Fruit fly (Drosophila melanogaster) whole organism, embryonic: ENCODE results near the gene CG8675.

Experiments
- Abd-B ChIP-seq: fragments of 200-800 bp; sonication (Bioruptor generic); optimal IDR thresholded peaks from 2 replicates; lab custom pipeline; 2018; ENCODE audit warnings: missing biosample characterization, mild to moderate bottlenecking, missing genetic modification characterization, moderate library complexity
- Asciz ChIP-seq: fragments of 200-800 bp; sonication (Bioruptor generic); optimal IDR thresholded peaks from 2 replicates; lab custom pipeline; 2017; ENCODE audit warnings: missing biosample characterization, mild to moderate bottlenecking, missing genetic modification characterization, missing genetic modification reagents
- BtbVII ChIP-seq: fragments of 200-800 bp; sonication (Bioruptor generic); optimal IDR thresholded peaks from 3 replicates; lab custom pipeline; 2017; ENCODE audit warnings: missing biosample characterization, mild to moderate bottlenecking, missing genetic modification characterization
- CG11456 ChIP-seq: fragments of 200-800 bp; sonication (Bioruptor generic); IDR thresholded peaks from 3 replicates; pipeline ENCODE4 v1.3.6; 2022; ENCODE audit warnings: missing biosample characterization, missing genetic modification characterization
- CG12769 ChIP-seq: fragments of 200-800 bp; sonication (Bioruptor generic); optimal IDR thresholded peaks from 2 replicates; lab custom pipeline; 2019; ENCODE audit warnings: missing biosample characterization, mild to moderate bottlenecking, missing genetic modification characterization, moderate library complexity
- CG14667 ChIP-seq: fragments of 200-800 bp; sonication (Bioruptor generic); IDR thresholded peaks from 2 replicates; pipeline ENCODE4 v1.3.6; 2022; ENCODE audit warnings: missing biosample characterization, missing genetic modification characterization
- CG15269 ChIP-seq: fragments of 200-800 bp; sonication (Bioruptor generic); optimal IDR thresholded peaks from 2 replicates; lab custom pipeline; 2018; ENCODE audit warnings: missing biosample characterization, mild to moderate bottlenecking, missing genetic modification characterization, moderate library complexity
- CG15479 ChIP-seq: fragments of 200-800 bp; sonication (Bioruptor generic); optimal IDR thresholded peaks from 3 replicates; lab custom pipeline; 2019; ENCODE audit warnings: missing biosample characterization, mild to moderate bottlenecking, missing genetic modification characterization, moderate library complexity
- CG15514 ChIP-seq: fragments of 200-800 bp; sonication (Bioruptor generic); optimal IDR thresholded peaks from 3 replicates; lab custom pipeline; 2017; ENCODE audit warnings: missing biosample characterization, missing genetic modification characterization, mild to moderate bottlenecking, moderate library complexity, missing genetic modification reagents
- CG1603 ChIP-seq: fragments of 200-800 bp; sonication (Bioruptor generic); optimal IDR thresholded peaks from 2 replicates; lab custom pipeline; 2019; ENCODE audit warnings: missing biosample characterization, mild to moderate bottlenecking, missing genetic modification characterization, moderate library complexity
- CG17328 ChIP-seq: fragments of 200-800 bp; sonication (Bioruptor generic); IDR thresholded peaks from 2 replicates; pipeline ENCODE4 v1.3.6; 2022; ENCODE audit warnings: missing biosample characterization, missing genetic modification characterization
- CG17385 ChIP-seq: fragments of 200-800 bp; sonication (Bioruptor generic); optimal IDR thresholded peaks from 3 replicates; lab custom pipeline; 2018; ENCODE audit warnings: missing biosample characterization, mild to moderate bottlenecking, missing genetic modification characterization
- CG18262 ChIP-seq: fragments of 200-800 bp; optimal IDR thresholded peaks from 3 replicates; lab custom pipeline; 2019; ENCODE audit warnings: missing biosample characterization, mild to moderate bottlenecking, missing genetic modification characterization, moderate library complexity
- CG3847 ChIP-seq: fragments of 200-800 bp; sonication (Bioruptor generic); IDR thresholded peaks from 2 replicates; pipeline ENCODE4 v1.3.6; 2022; ENCODE audit warnings: missing biosample characterization, missing genetic modification characterization
- CG43689 ChIP-seq: fragments of 200-800 bp; sonication (Bioruptor generic); IDR thresholded peaks from 2 replicates; pipeline ENCODE4 v1.3.6; 2022; ENCODE audit warnings: missing biosample characterization, missing genetic modification characterization
- CG6654 ChIP-seq: fragments of 200-800 bp; sonication (Bioruptor generic); optimal IDR thresholded peaks from 2 replicates; lab custom pipeline; 2017; ENCODE audit warnings: missing biosample characterization, mild to moderate bottlenecking, missing genetic modification characterization
- CG6813 ChIP-seq: fragments of 200-800 bp; sonication (Bioruptor generic); optimal IDR thresholded peaks from 2 replicates; lab custom pipeline; 2017; ENCODE audit warnings: missing biosample characterization, missing genetic modification characterization, mild to moderate bottlenecking, moderate library complexity, missing genetic modification reagents
- CG6854 ChIP-seq: fragments of 200-800 bp; sonication (Bioruptor generic); optimal IDR thresholded peaks from 3 replicates; lab custom pipeline; 2017; ENCODE audit warnings: missing biosample characterization, mild to moderate bottlenecking, missing genetic modification characterization
- CG8281 ChIP-seq: fragments of 200-800 bp; sonication (Bioruptor generic); optimal IDR thresholded peaks from 2 replicates; lab custom pipeline; 2018; ENCODE audit warnings: missing biosample characterization, mild to moderate bottlenecking, missing genetic modification characterization, moderate library complexity
- CG9727 ChIP-seq: fragments of 200-800 bp; sonication (Bioruptor generic); optimal IDR thresholded peaks from 3 replicates; lab custom pipeline; 2017; ENCODE audit warnings: missing biosample characterization, mild to moderate bottlenecking, missing genetic modification characterization
- Dek ChIP-seq: fragments of 200-800 bp; sonication (Bioruptor generic); optimal IDR thresholded peaks from 3 replicates; lab custom pipeline; 2019; ENCODE audit warnings: missing biosample characterization, mild to moderate bottlenecking, missing genetic modification characterization, moderate library complexity
- HLH3B ChIP-seq: fragments of 200-800 bp; sonication (Bioruptor generic); IDR thresholded peaks from 2 replicates; pipeline ENCODE4 v1.3.6; 2022; ENCODE audit warnings: missing biosample characterization, missing genetic modification characterization
- HLH54F ChIP-seq: fragments of 200-800 bp; sonication (Bioruptor generic); optimal IDR thresholded peaks from 3 replicates; lab custom pipeline; 2016; ENCODE audit warnings: missing biosample characterization, missing genetic modification characterization
- HmgZ ChIP-seq: fragments of 200-800 bp; sonication (Bioruptor generic); optimal IDR thresholded peaks from 2 replicates; lab custom pipeline; 2018; ENCODE audit warnings: missing biosample characterization, mild to moderate bottlenecking, missing genetic modification characterization
- Hr39 ChIP-seq: fragments of >200 bp; optimal IDR thresholded peaks from 2 replicates; lab custom pipeline; 2017
- Hr78 ChIP-seq, 2 experiments: fragments of 200-800 bp in 1 of 2; fragments of >200 bp in 1 of 2; sonication (Bioruptor generic) in 1 of 2; optimal IDR thresholded peaks; 2 replicates each; lab custom pipeline; 2017 to 2019; ENCODE audit warnings: missing biosample characterization in 2 of 2, missing genetic modification characterization in 2 of 2, mild to moderate bottlenecking in 1 of 2, moderate library complexity in 1 of 2
- MBD-R2 ChIP-seq: fragments of 200-800 bp; sonication (Bioruptor generic); IDR thresholded peaks from 2 replicates; pipeline ENCODE4 v1.3.6; 2022; ENCODE audit warnings: missing biosample characterization, missing genetic modification characterization
- Med ChIP-seq: fragments of 200-800 bp; sonication (Bioruptor generic); peaks from one replicate; lab custom pipeline; 2016; ENCODE audit warnings: missing biosample characterization, missing genetic modification characterization, mild to moderate bottlenecking, inconsistent platforms, moderate library complexity
- Myb ChIP-seq: fragments of 200-800 bp; sonication (Bioruptor generic); optimal IDR thresholded peaks from 2 replicates; lab custom pipeline; 2016; ENCODE audit warnings: missing biosample characterization, missing genetic modification characterization
- Ssrp ChIP-seq: fragments of 200-800 bp; sonication (Bioruptor generic); optimal IDR thresholded peaks from 2 replicates; lab custom pipeline; 2018; ENCODE audit warnings: missing biosample characterization, mild to moderate bottlenecking, missing genetic modification characterization, moderate library complexity
- Stat92E ChIP-seq, 3 experiments: fragments of >200 bp in 2 of 3; fragments of 200-800 bp in 1 of 3; sonication (Bioruptor generic) in 1 of 3; optimal IDR thresholded peaks; 2 replicates each; lab custom pipeline; 2017 to 2019; ENCODE audit warnings: missing biosample characterization in 3 of 3, missing genetic modification characterization in 3 of 3, mild to moderate bottlenecking in 1 of 3, moderate library complexity in 1 of 3
- Usf ChIP-seq: fragments of 200-800 bp; sonication (Bioruptor generic); optimal IDR thresholded peaks from 2 replicates; lab custom pipeline; 2017; ENCODE audit warnings: missing genotype, missing biosample characterization, missing genetic modification characterization
- Vsx1 ChIP-seq: fragments of 200-800 bp; sonication (Bioruptor generic); optimal IDR thresholded peaks from 2 replicates; lab custom pipeline; 2017; ENCODE audit warnings: missing biosample characterization, mild to moderate bottlenecking, missing genetic modification characterization, missing genetic modification reagents
- amos ChIP-seq: fragments of 200-800 bp; sonication (Bioruptor generic); IDR thresholded peaks from 2 replicates; pipeline ENCODE4 v1.3.6; 2022; ENCODE audit warnings: missing biosample characterization, missing genetic modification characterization; ENCODE audit not compliant: partially characterized antibody
- caup ChIP-seq: fragments of 200-800 bp; sonication (Bioruptor generic); optimal IDR thresholded peaks from 3 replicates; lab custom pipeline; 2017; ENCODE audit warnings: missing biosample characterization, mild to moderate bottlenecking, missing genetic modification characterization, moderate library complexity; ENCODE audit not compliant: severe bottlenecking
- croc ChIP-seq: fragments of 200-800 bp; sonication (Bioruptor generic); conservative IDR thresholded peaks from 3 replicates; pipeline ENCODE4 v1.3.6; 2022; ENCODE audit warnings: missing biosample characterization, missing genetic modification characterization
- eyg ChIP-seq: fragments of 200-800 bp; sonication (Bioruptor generic); optimal IDR thresholded peaks from 3 replicates; lab custom pipeline; 2016; ENCODE audit warnings: missing biosample characterization, missing genetic modification characterization
- fd64A ChIP-seq: fragments of 200-800 bp; sonication (Bioruptor generic); optimal IDR thresholded peaks from 3 replicates; lab custom pipeline; 2018; ENCODE audit warnings: missing biosample characterization, mild to moderate bottlenecking, missing genetic modification characterization
- kni ChIP-seq: fragments of 200-800 bp; sonication (Bioruptor generic); optimal IDR thresholded peaks from 3 replicates; lab custom pipeline; 2017; ENCODE audit warnings: mild to moderate bottlenecking, missing biosample characterization, missing genetic modification reagents, missing genetic modification characterization
- knrl ChIP-seq: fragments of 200-800 bp; sonication (Bioruptor generic); IDR thresholded peaks from 3 replicates; pipeline ENCODE4 v1.3.6; 2022; ENCODE audit warnings: missing biosample characterization, missing genetic modification characterization; ENCODE audit not compliant: partially characterized antibody
- nom ChIP-seq: fragments of 200-800 bp; sonication (Bioruptor generic); optimal IDR thresholded peaks from 2 replicates; lab custom pipeline; 2017; ENCODE audit warnings: missing biosample characterization, missing genetic modification characterization, mild to moderate bottlenecking, moderate library complexity, missing genetic modification reagents
- phol ChIP-seq: fragments of 200-800 bp; sonication (Bioruptor generic); optimal IDR thresholded peaks from 3 replicates; lab custom pipeline; 2018; ENCODE audit warnings: missing biosample characterization, mild to moderate bottlenecking, missing genetic modification characterization, moderate library complexity
- pita ChIP-seq: fragments of 200-800 bp; sonication (Bioruptor generic); optimal IDR thresholded peaks from 2 replicates; lab custom pipeline; 2017; ENCODE audit warnings: missing biosample characterization, mild to moderate bottlenecking, missing genetic modification characterization
- pnt ChIP-seq: fragments of 200-800 bp; sonication (Bioruptor generic); optimal IDR thresholded peaks from 3 replicates; lab custom pipeline; 2016; ENCODE audit warnings: missing biosample characterization, missing genetic modification characterization
- sens ChIP-seq: fragments of 200-800 bp; sonication (Bioruptor generic); peaks from one replicate; lab custom pipeline; 2016; ENCODE audit warnings: missing biosample characterization, missing genetic modification characterization
- shn ChIP-seq: fragments of 200-800 bp; sonication (Bioruptor generic); optimal IDR thresholded peaks from 3 replicates; lab custom pipeline; 2016; ENCODE audit warnings: missing biosample characterization, missing genetic modification characterization
- sim ChIP-seq: fragments of 200-800 bp; sonication (Bioruptor generic); IDR thresholded peaks from 2 replicates; pipeline ENCODE4 v1.3.6; 2022; ENCODE audit warnings: missing biosample characterization, missing genetic modification characterization
- ssp ChIP-seq: fragments of 200-800 bp; sonication (Bioruptor generic); IDR thresholded peaks from 2 replicates; pipeline ENCODE4 v1.3.6; 2022; ENCODE audit warnings: missing biosample characterization, missing genetic modification characterization
- trem ChIP-seq: fragments of 200-800 bp; optimal IDR thresholded peaks from 3 replicates; lab custom pipeline; 2019; ENCODE audit warnings: missing biosample characterization, mild to moderate bottlenecking, missing genetic modification characterization, moderate library complexity
- twi ChIP-seq: fragments of 200-800 bp; optimal IDR thresholded peaks from 2 replicates; lab custom pipeline; 2019; ENCODE audit warnings: missing biosample characterization, mild to moderate bottlenecking, missing genetic modification characterization, moderate library complexity

The CG8675 gene

DNA sequence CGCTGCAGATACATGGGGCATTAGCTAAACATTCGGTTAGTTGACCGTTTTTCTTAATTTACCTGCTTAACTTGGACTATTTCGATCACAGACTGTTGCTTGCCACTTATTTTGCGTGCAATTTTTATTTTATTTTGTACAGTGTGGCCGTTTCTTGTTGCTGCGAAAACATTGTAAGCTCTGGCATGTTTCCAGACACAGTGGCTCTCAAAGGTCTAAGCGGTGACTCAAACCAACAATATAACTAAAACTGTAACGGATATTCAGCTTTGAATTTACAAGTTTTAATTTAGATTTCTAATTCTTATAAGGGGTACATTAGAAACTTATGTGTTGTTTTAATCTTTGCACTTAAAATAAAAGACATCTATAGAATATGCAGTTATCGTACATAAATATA, at the start of gene CG8675 (continued):
- no peak for TF ChIP-seq Hr78 (GFP tag; optimal IDR thresholded peaks at IDR 0.05; lab: Kevin White, UChicago)
- no peak for TF ChIP-seq Usf (GFP tag; lab: Kevin White, UChicago)
- peak; percentile 1 for TF ChIP-seq Abd-B (GFP tag; lab: Kevin White, UChicago)
- no peak for TF ChIP-seq Dek
- TF ChIP-seq knrl (GFP tag; lab: Robert Waterston, UW), result peak; percentile 46; the same call in 2 of the 3 replicates
- 0 out of 2 replicates have a peak, but pooled peaks have one; percentile 24 for TF ChIP-seq CG3847
- no peak for TF ChIP-seq Vsx1 (GFP tag; lab: Kevin White, UChicago)
- TF ChIP-seq CG11456 (GFP tag; lab: Robert Waterston, UW), result no peak
- TF ChIP-seq CG17385, result no peak
- TF ChIP-seq CG18262 (tag; lab: Kevin White, UChicago), result no peak
- TF ChIP-seq eyg (GFP tag; lab: Kevin White, UChicago), result no peak
- TF ChIP-seq Myb (GFP tag; lab: Kevin White, UChicago), result peak; percentile 99
- peak; percentile 66 for TF ChIP-seq sens (GFP tag; lab: Kevin White, UChicago)
- no peak for TF ChIP-seq twi
- TF ChIP-seq Ssrp, result no peak
- TF ChIP-seq ssp, result no peak
- TF ChIP-seq CG9727, result no peak
- peak; percentile 26 for TF ChIP-seq CG15514 (GFP tag; lab: Kevin White, UChicago)
- TF ChIP-seq CG6654 (GFP tag; lab: Kevin White, UChicago), result peak; percentile 99
- no peak for TF ChIP-seq Stat92E (GFP tag; optimal IDR thresholded peaks at IDR 0.05; lab: Kevin White, UChicago)
- no peak for TF ChIP-seq CG15269 (tag; lab: Kevin White, UChicago)
- no peak for TF ChIP-seq CG17328 (GFP tag; lab: Robert Waterston, UW)
- TF ChIP-seq croc (GFP tag; lab: Robert Waterston, UW), result no peak
- TF ChIP-seq pnt (GFP tag; lab: Kevin White, UChicago), result no peak
- TF ChIP-seq trem (tag; lab: Kevin White, UChicago), result peak; percentile 4
- no peak for TF ChIP-seq sim
- no peak for TF ChIP-seq HLH3B
- TF ChIP-seq shn (GFP tag; lab: Kevin White, UChicago), result no peak
- TF ChIP-seq CG6854 (GFP tag; lab: Kevin White, UChicago), result peak; percentile 32
- TF ChIP-seq pita (GFP tag; lab: Kevin White, UChicago), result peak; percentile 64
- peak; percentile 21; the same call in 1 of the 2 replicates for TF ChIP-seq amos (GFP tag; lab: Robert Waterston, UW)
- no peak for TF ChIP-seq HLH54F
- TF ChIP-seq CG1603 (tag; lab: Kevin White, UChicago), result peak; percentile 50
- TF ChIP-seq CG15479 (GFP tag; lab: Kevin White, UChicago), result no peak
- TF ChIP-seq Hr39, result no peak
- no peak for TF ChIP-seq CG43689
- peak; percentile 40 for TF ChIP-seq HmgZ (tag; lab: Kevin White, UChicago)
- peak; percentile 70 for TF ChIP-seq Med
- no peak for TF ChIP-seq CG14667 (GFP tag; lab: Robert Waterston, UW)
- TF ChIP-seq caup (GFP tag; lab: Kevin White, UChicago), result no peak
- TF ChIP-seq CG8281, result no peak
- no peak for TF ChIP-seq Asciz (GFP tag; lab: Kevin White, UChicago)
- TF ChIP-seq fd64A (GFP tag; lab: Kevin White, UChicago), result no peak
- TF ChIP-seq CG12769 (tag; lab: Kevin White, UChicago), result no peak
- peak; percentile 15 for TF ChIP-seq phol
- TF ChIP-seq CG6813, result no peak
- no peak for TF ChIP-seq BtbVII
- no peak for TF ChIP-seq kni (GFP tag; lab: Kevin White, UChicago)
- peak; percentile 73 for TF ChIP-seq MBD-R2
- no peak for TF ChIP-seq nom
